Fruit fly (Drosophila melanogaster): ENCODE results near the gene Cnot4.

DNA sequence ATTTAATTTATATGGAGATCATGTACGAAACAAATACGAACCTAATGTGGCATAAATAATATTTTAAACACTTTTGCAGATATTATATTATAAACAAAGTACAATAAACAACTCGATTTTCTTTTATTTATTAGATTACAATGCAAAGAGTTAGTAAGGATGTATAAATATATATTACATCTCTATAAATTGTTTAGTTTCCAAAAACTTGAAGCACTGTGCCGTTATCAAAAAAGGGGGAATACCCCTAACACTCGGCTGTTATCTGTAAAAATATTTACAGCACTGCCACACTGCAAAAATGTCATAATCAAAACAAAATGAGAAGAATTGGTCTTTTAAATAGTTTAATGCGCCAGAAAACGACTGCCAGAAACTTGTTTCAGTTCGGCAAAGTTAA, 32.0 kb downstream of the Cnot4 start, which contains the start of gene CG5188:
- TF ChIP-seq psq (optimal IDR thresholded peaks at IDR 0.05) (no peak), Myc (optimal IDR thresholded peaks at IDR 0.05) (no peak), Sin3A (optimal IDR thresholded peaks at IDR 0.05) (no peak), ttk (optimal IDR thresholded peaks at IDR 0.05) (no peak)
